Fruit fly (Drosophila melanogaster): ENCODE data around the gene shep.
A peak's percentile ranks its signal among the peaks of the same experiment; 100 is the strongest.

The shep gene

dm6 chr3L:5276520-5276919 is 1.2 kb downstream of the shep start:
- TF ChIP-seq Vsx2 (GFP tag; optimal IDR thresholded peaks at IDR 0.05; ENCODE audit: partially characterized antibody) (no peak), GATAd (GFP tag; optimal IDR thresholded peaks at IDR 0.05) (no peak), psq (GFP tag; optimal IDR thresholded peaks at IDR 0.05) (no peak), N (GFP tag; optimal IDR thresholded peaks at IDR 0.05) (no peak), rgr (GFP tag; optimal IDR thresholded peaks at IDR 0.05) (no peak), lola (GFP tag; optimal IDR thresholded peaks at IDR 0.05) (no peak), Myc (optimal IDR thresholded peaks at IDR 0.05) (no peak), jim (GFP tag; optimal IDR thresholded peaks at IDR 0.05) (no peak), OdsH (GFP tag; optimal IDR thresholded peaks at IDR 0.05) (no peak), h (GFP tag; optimal IDR thresholded peaks at IDR 0.05) (no peak), woc (GFP tag; optimal IDR thresholded peaks at IDR 0.05) (no peak), CG32264 (GFP tag; optimal IDR thresholded peaks at IDR 0.05) (no peak), Hnf4 (GFP tag; optimal IDR thresholded peaks at IDR 0.05) (no peak), CrebA (GFP tag; optimal IDR thresholded peaks at IDR 0.05; ENCODE audit: borderline replicate concordance) (no peak), Hr83 (GFP tag; optimal IDR thresholded peaks at IDR 0.05; ENCODE audit: poor library complexity, severe bottlenecking) (no peak), Dif (GFP tag; optimal IDR thresholded peaks at IDR 0.05; ENCODE audit: partially characterized antibody) (no peak)

- no peak for TF ChIP-seq Dfd (GFP tag; optimal IDR thresholded peaks at IDR 0.05)
- no peak for TF ChIP-seq GATAd (GFP tag; optimal IDR thresholded peaks at IDR 0.05)
Measured at dm6 chr3L:5275558-5275957, 2.2 kb downstream of the shep start.

dm6 chr3L:5273237-5273636 is 4.5 kb downstream of the shep start:
- TF ChIP-seq CG9705 (GFP tag; optimal IDR thresholded peaks at IDR 0.05) (no peak), pan (optimal IDR thresholded peaks at IDR 0.05) (no peak), Jra (GFP tag; optimal IDR thresholded peaks at IDR 0.05) (no peak), Hr78 (GFP tag; optimal IDR thresholded peaks at IDR 0.05) (no peak)

- TF ChIP-seq woc (GFP tag; optimal IDR thresholded peaks at IDR 0.05) = no peak
- TF ChIP-seq brk (GFP tag; optimal IDR thresholded peaks at IDR 0.05) = no peak
- TF ChIP-seq Dfd (GFP tag; optimal IDR thresholded peaks at IDR 0.05) = peak; percentile 96
- no peak for TF ChIP-seq sage (GFP tag; optimal IDR thresholded peaks at IDR 0.05)
Measured at dm6 chr3L:5271468-5272102, 6.2 kb downstream of the shep start.

- TF ChIP-seq Dfd (GFP tag; optimal IDR thresholded peaks at IDR 0.05) (peak; percentile 95), psq (GFP tag; optimal IDR thresholded peaks at IDR 0.05) (no peak)
Measured at dm6 chr3L:5268485-5268884, 9.3 kb downstream of the shep start.

dm6 chr3L:5252500-5253007 is 25.2 kb downstream of the shep start:
- no peak for TF ChIP-seq OdsH (GFP tag; optimal IDR thresholded peaks at IDR 0.05)
- no peak for TF ChIP-seq Dfd (GFP tag; optimal IDR thresholded peaks at IDR 0.05)
- no peak for TF ChIP-seq CG32264 (GFP tag; optimal IDR thresholded peaks at IDR 0.05)
- no peak for TF ChIP-seq GATAd (GFP tag; optimal IDR thresholded peaks at IDR 0.05)
- TF ChIP-seq Jra (GFP tag; optimal IDR thresholded peaks at IDR 0.05) = no peak
- TF ChIP-seq fru (GFP tag; optimal IDR thresholded peaks at IDR 0.05) = no peak
- no peak for TF ChIP-seq foxo (GFP tag; optimal IDR thresholded peaks at IDR 0.05)
- no peak for TF ChIP-seq tai (GFP tag; optimal IDR thresholded peaks at IDR 0.05)
- no peak for TF ChIP-seq Hnf4 (GFP tag; optimal IDR thresholded peaks at IDR 0.05)

dm6 chr3L:5251413-5251812 is 26.3 kb downstream of the shep start:
- no peak for TF ChIP-seq CG9705 (GFP tag; optimal IDR thresholded peaks at IDR 0.05)

dm6 chr3L:5248863-5249262 is 28.9 kb downstream of the shep start:
- TF ChIP-seq Abd-B (GFP tag; optimal IDR thresholded peaks at IDR 0.05) (no peak), tai (GFP tag; optimal IDR thresholded peaks at IDR 0.05) (no peak), sage (GFP tag; optimal IDR thresholded peaks at IDR 0.05) (peak; percentile 5), Mio (GFP tag; optimal IDR thresholded peaks at IDR 0.05) (no peak), lola (GFP tag; optimal IDR thresholded peaks at IDR 0.05) (no peak), Dfd (GFP tag; optimal IDR thresholded peaks at IDR 0.05) (no peak), brk (GFP tag; optimal IDR thresholded peaks at IDR 0.05) (no peak), sv (GFP tag; optimal IDR thresholded peaks at IDR 0.05) (no peak), psq (GFP tag; optimal IDR thresholded peaks at IDR 0.05) (peak; percentile 78), Dif (GFP tag; optimal IDR thresholded peaks at IDR 0.05; ENCODE audit: partially characterized antibody) (no peak), Jra (GFP tag; optimal IDR thresholded peaks at IDR 0.05) (no peak), pan (optimal IDR thresholded peaks at IDR 0.05) (no peak), Vsx2 (GFP tag; optimal IDR thresholded peaks at IDR 0.05; ENCODE audit: partially characterized antibody) (no peak), Hr83 (GFP tag; optimal IDR thresholded peaks at IDR 0.05; ENCODE audit: poor library complexity, severe bottlenecking) (no peak), jim (GFP tag; optimal IDR thresholded peaks at IDR 0.05) (no peak), HLH106 (tag; optimal IDR thresholded peaks at IDR 0.05) (peak; percentile 70), dsf (GFP tag; optimal IDR thresholded peaks at IDR 0.05; ENCODE audit: borderline replicate concordance) (no peak), Rel (GFP tag; optimal IDR thresholded peaks at IDR 0.05) (no peak), Rel (tag; optimal IDR thresholded peaks at IDR 0.05) (no peak), N (GFP tag; optimal IDR thresholded peaks at IDR 0.05) (no peak), Myc (optimal IDR thresholded peaks at IDR 0.05) (no peak), OdsH (GFP tag; optimal IDR thresholded peaks at IDR 0.05) (peak; percentile 72), Hnf4 (GFP tag; optimal IDR thresholded peaks at IDR 0.05) (peak; percentile 11), rgr (GFP tag; optimal IDR thresholded peaks at IDR 0.05) (peak; percentile 71)
